Fruit fly (Drosophila melanogaster): Measurements from ENCODE around the gene U4-U6-60K.

- TF ChIP-seq Snoo (tag; optimal IDR thresholded peaks at IDR 0.05): peak; percentile 59
- no peak for TF ChIP-seq Pif1B (GFP tag; optimal IDR thresholded peaks at IDR 0.05)
- TF ChIP-seq Ets98B (GFP tag; IDR thresholded peaks at IDR 0.05): no peak; the same call in 1 of the 2 replicates
- no peak for TF ChIP-seq CG15710 (tag; optimal IDR thresholded peaks at IDR 0.05)
- TF ChIP-seq CG14655 (GFP tag; optimal IDR thresholded peaks at IDR 0.05): no peak
- no peak for TF ChIP-seq CG17806 (tag; optimal IDR thresholded peaks at IDR 0.05)
- TF ChIP-seq EcR (GFP tag; optimal IDR thresholded peaks at IDR 0.05): peak; percentile 16
Measured at dm6 chr3L:17557215-17557904, 43.6 kb upstream of the U4-U6-60K start, which contains the start of gene CycT.

Measured in whole organism, pupa.